Fruit fly (Drosophila melanogaster): Measurements from ENCODE around the gene CG1971.

- TF ChIP-seq CG8478 (optimal IDR thresholded peaks at IDR 0.05) (no peak), CTCF (optimal IDR thresholded peaks at IDR 0.05) (no peak)
Measured at dm6 chr3R:31762672-31763071, 42.6 kb upstream of the CG1971 start.
